Worm (Caenorhabditis elegans) whole organism, L4 larva: ENCODE measurements around the gene arrd-3.

Experiments used
- F26F4.8 ChIP-seq: fragments of 200-800 bp; sonication (Bioruptor generic); conservative IDR thresholded peaks from 2 replicates; pipeline ENCODE4 v1.3.6; 2022; ENCODE audit warnings: missing genetic modification characterization, missing compliant biosample characterization
- T20F7.1 ChIP-seq: fragments of 200-800 bp; sonication (Bioruptor generic); optimal IDR thresholded peaks from 2 replicates; lab custom pipeline; 2018; ENCODE audit warnings: mild to moderate bottlenecking, missing genetic modification characterization, missing compliant biosample characterization
- egl-27 ChIP-seq: sonication (generic microtip); optimal IDR thresholded peaks from 3 replicates; lab custom pipeline; 2017; ENCODE audit warnings: missing biosample characterization, missing genetic modification reagents, missing genetic modification characterization
- hlh-30 ChIP-seq: sonication (generic microtip); optimal IDR thresholded peaks from 2 replicates; lab custom pipeline; 2017; ENCODE audit warnings: antibody characterized with exemption, mild to moderate bottlenecking, missing genetic modification characterization, missing compliant biosample characterization; ENCODE audit not compliant: insufficient read depth
- madf-5 ChIP-seq, 2 experiments: fragments of 200-800 bp; sonication (Bioruptor generic); IDR thresholded peaks; 2 replicates each; pipeline ENCODE4 v1.3.6; 2022; ENCODE audit warnings: missing compliant biosample characterization in 2 of 2, missing genetic modification characterization in 2 of 2
- nhr-11 ChIP-seq: fragments of 150-350 bp; optimal IDR thresholded peaks from 2 replicates; lab custom pipeline; 2014; ENCODE audit warnings: missing biosample characterization, missing genetic modification characterization

ce11 chrII:9445368-9445767 lies 33.0 kb downstream of the arrd-3 start, which contains the start of gene R09D1.13:
- TF ChIP-seq nhr-11 (tag; lab: Kevin White, UChicago): no peak
- TF ChIP-seq egl-27 (tag; lab: Kevin White, UChicago): no peak
- no peak for TF ChIP-seq F26F4.8
- TF ChIP-seq hlh-30 (tag; lab: Kevin White, UChicago): no peak
- no peak for TF ChIP-seq T20F7.1 (GFP tag; lab: Kevin White, UChicago)
- no peak for TF ChIP-seq madf-5 (GFP tag; IDR thresholded peaks at IDR 0.05; lab: Robert Waterston, UW)
